Worm (Caenorhabditis elegans) whole organism, late embryonic: Measurements from ENCODE around the gene oma-1.

Source experiments
- ceh-18 ChIP-seq: sonication (generic microtip); optimal IDR thresholded peaks from 2 replicates; lab custom pipeline; 2016; ENCODE audit warnings: missing genetic modification characterization, missing compliant biosample characterization
- che-1 ChIP-seq: sonication (generic microtip); optimal IDR thresholded peaks from 2 replicates; lab custom pipeline; 2016; ENCODE audit warnings: mild to moderate bottlenecking, missing genetic modification characterization, missing compliant biosample characterization
- dve-1 ChIP-seq: sonication (generic microtip); optimal IDR thresholded peaks from 2 replicates; lab custom pipeline; 2017; ENCODE audit warnings: antibody characterized with exemption, mild to moderate bottlenecking, missing genetic modification characterization, missing compliant biosample characterization
- gmeb-2 ChIP-seq: sonication (generic microtip); optimal IDR thresholded peaks from 2 replicates; lab custom pipeline; 2016; ENCODE audit warnings: missing genetic modification characterization, inconsistent platforms, missing compliant biosample characterization
- lin-11 ChIP-seq: fragments of 200-800 bp; sonication (Bioruptor generic); optimal IDR thresholded peaks from 2 replicates; lab custom pipeline; 2018; ENCODE audit warnings: mild to moderate bottlenecking, missing genetic modification characterization, missing compliant biosample characterization
- ttx-3 ChIP-seq: sonication (generic microtip); optimal IDR thresholded peaks from 2 replicates; lab custom pipeline; 2016; ENCODE audit warnings: missing genetic modification reagents, missing genetic modification characterization, missing compliant biosample characterization

- TF ChIP-seq ceh-18 (tag; lab: Kevin White, UChicago) (no peak), ttx-3 (tag; lab: Kevin White, UChicago) (no peak), dve-1 (no peak), gmeb-2 (tag; lab: Kevin White, UChicago) (no peak), lin-11 (no peak), che-1 (tag; lab: Kevin White, UChicago) (no peak)
Observed at ce11 chrIV:8921956-8922355, 33.2 kb downstream of the oma-1 start, which contains the start of gene D1046.16.
